Worm (Caenorhabditis elegans) whole organism, L4/young adult: ENCODE results near the gene ZK1307.7.

ENCODE experiments used
- W03F9.2 ChIP-seq: fragments of 150-350 bp; optimal IDR thresholded peaks from 2 replicates; lab custom pipeline; 2014; ENCODE audit warnings: missing biosample characterization, missing genetic modification characterization
- dao-5 ChIP-seq: sonication (generic microtip); optimal IDR thresholded peaks from 2 replicates; lab custom pipeline; 2016; ENCODE audit warnings: missing genotype, missing genetic modification characterization, moderate library complexity, missing compliant biosample characterization
- him-1 ChIP-seq: sonication (generic microtip); optimal IDR thresholded peaks from 2 replicates; lab custom pipeline; 2016; ENCODE audit warnings: missing genotype, missing genetic modification reagents, missing genetic modification characterization, missing compliant biosample characterization

Gene ZK1307.7

ce11 chrII:9653679-9654078 is 17.3 kb downstream of the ZK1307.7 start, which contains the start of gene ZK1307.2:
Gene ZK1307.2 (minus strand): TSS chrII:9653952.
- TF ChIP-seq W03F9.2 (tag; lab: Kevin White, UChicago) = no peak
- no peak for TF ChIP-seq dao-5 (tag; lab: Kevin White, UChicago)
- TF ChIP-seq him-1 (tag; lab: Kevin White, UChicago) = no peak

ce11 chrII:9655530-9656139 is 19.2 kb downstream of the ZK1307.7 start, which contains the start of gene ZK1307.1:
Gene ZK1307.1 (minus strand): TSS chrII:9655580.
- no peak for TF ChIP-seq W03F9.2 (tag; lab: Kevin White, UChicago)

- TF ChIP-seq him-1 (tag; lab: Kevin White, UChicago) = no peak
- no peak for TF ChIP-seq dao-5 (tag; lab: Kevin White, UChicago)
Observed at ce11 chrII:9656210-9656755, 19.9 kb downstream of the ZK1307.7 start, which contains the start of gene gstk-1. Gene gstk-1 (plus strand): TSS chrII:9656705.

- TF ChIP-seq W03F9.2 (tag; lab: Kevin White, UChicago) (no peak), him-1 (tag; lab: Kevin White, UChicago) (no peak), dao-5 (tag; lab: Kevin White, UChicago) (no peak)
Observed at ce11 chrII:9658915-9659314, 22.5 kb downstream of the ZK1307.7 start, which contains the start of gene ZK1320.2. Gene ZK1320.2 (minus strand): TSS chrII:9659002.

- no peak for TF ChIP-seq him-1 (tag; lab: Kevin White, UChicago)
- TF ChIP-seq dao-5 (tag; lab: Kevin White, UChicago) = no peak
- TF ChIP-seq W03F9.2 (tag; lab: Kevin White, UChicago) = no peak
Observed at ce11 chrII:9660379-9660778, 24.0 kb downstream of the ZK1307.7 start, which contains the start of gene ZK1320.3. Gene ZK1320.3 (minus strand): TSS chrII:9660419.

- TF ChIP-seq him-1 (tag; lab: Kevin White, UChicago) (no peak), dao-5 (tag; lab: Kevin White, UChicago) (no peak), W03F9.2 (tag; lab: Kevin White, UChicago) (no peak)
Observed at ce11 chrII:9662160-9662559, 25.8 kb downstream of the ZK1307.7 start.

ce11 chrII:9662797-9663196 is 26.4 kb downstream of the ZK1307.7 start, which contains the start of gene cyp-13A10:
Gene cyp-13A10 (minus strand): TSS chrII:9662884.
- TF ChIP-seq W03F9.2 (tag; lab: Kevin White, UChicago) (no peak), him-1 (tag; lab: Kevin White, UChicago) (no peak), dao-5 (tag; lab: Kevin White, UChicago) (no peak)

ce11 chrII:9665577-9665976 is 29.2 kb downstream of the ZK1307.7 start, which contains the start of gene ZK1320.5:
Gene ZK1320.5 (minus strand): TSS chrII:9665677.
- no peak for TF ChIP-seq W03F9.2 (tag; lab: Kevin White, UChicago)
- no peak for TF ChIP-seq him-1 (tag; lab: Kevin White, UChicago)
- no peak for TF ChIP-seq dao-5 (tag; lab: Kevin White, UChicago)

- TF ChIP-seq dao-5 (tag; lab: Kevin White, UChicago) (no peak), him-1 (tag; lab: Kevin White, UChicago) (no peak), W03F9.2 (tag; lab: Kevin White, UChicago) (no peak)
Observed at ce11 chrII:9667382-9667781, 31.0 kb downstream of the ZK1307.7 start, which contains the start of gene ZK1320.11. Gene ZK1320.11 (plus strand): TSS chrII:9667624.

- TF ChIP-seq dao-5 (tag; lab: Kevin White, UChicago) (no peak), W03F9.2 (tag; lab: Kevin White, UChicago) (peak; percentile 16)
Observed at ce11 chrII:9668959-9669358, 32.6 kb downstream of the ZK1307.7 start, which contains the start of gene taf-8. Gene taf-8 (plus strand): TSS chrII:9669318.

ce11 chrII:9671308-9671707 is 34.9 kb downstream of the ZK1307.7 start, which contains the start of gene ZK1320.7:
Gene ZK1320.7 (plus strand): TSS chrII:9671608.
- TF ChIP-seq him-1 (tag; lab: Kevin White, UChicago) (no peak), dao-5 (tag; lab: Kevin White, UChicago) (no peak), W03F9.2 (tag; lab: Kevin White, UChicago) (no peak)

ce11 chrII:9674678-9675077 is 38.3 kb downstream of the ZK1307.7 start, which contains the start of gene arc-1:
Gene arc-1 (plus strand): TSS chrII:9674978.
- TF ChIP-seq dao-5 (tag; lab: Kevin White, UChicago) = no peak
- TF ChIP-seq W03F9.2 (tag; lab: Kevin White, UChicago) = no peak
- no peak for TF ChIP-seq him-1 (tag; lab: Kevin White, UChicago)

ce11 chrII:9677470-9677869 is 41.1 kb downstream of the ZK1307.7 start:
- TF ChIP-seq W03F9.2 (tag; lab: Kevin White, UChicago) (no peak), dao-5 (tag; lab: Kevin White, UChicago) (no peak), him-1 (tag; lab: Kevin White, UChicago) (no peak)
